Comparison of ENCODE assay signal across 1 fruit fly cellular context in genomic region chrX:13136939-13137697, dm6.
TF ChIP-seq lines count a peak whose summit lies in the region.

No protein-coding gene starts in this region.

TF ChIP-seq in whole organism, embryonic, 481 proteins besides CTCF, POLR2A, EP300 and RAD21 (continued from another document and continues in another):
- TF ChIP-seq HLHmδ (GFP tag; optimal IDR thresholded peaks at IDR 0.05; lab: Kevin White, UChicago) (no peak), B-H1 (GFP tag; IDR thresholded peaks at IDR 0.05; lab: Robert Waterston, UW) (peak; percentile 67), CG34422 (GFP tag; IDR thresholded peaks at IDR 0.05; lab: Robert Waterston, UW) (peak; percentile 68; the same call in 2 of the 3 replicates), CG17328 (GFP tag; IDR thresholded peaks at IDR 0.05; lab: Robert Waterston, UW) (peak; percentile 75), hb (GFP tag; IDR thresholded peaks at IDR 0.05; lab: Robert Waterston, UW; ENCODE audit: partially characterized antibody) (no peak), Dad (GFP tag; optimal IDR thresholded peaks at IDR 0.05; lab: Kevin White, UChicago) (no peak), CG8924 (tag; optimal IDR thresholded peaks at IDR 0.05; lab: Kevin White, UChicago) (peak; percentile 19), wor (GFP tag; IDR thresholded peaks at IDR 0.05; lab: Robert Waterston, UW) (peak; percentile 70), br (optimal IDR thresholded peaks at IDR 0.05; lab: Kevin White, UChicago) (no peak), sug (tag; optimal IDR thresholded peaks at IDR 0.05; lab: Kevin White, UChicago) (no peak), Xrp1 (GFP tag; IDR thresholded peaks at IDR 0.05; lab: Robert Waterston, UW) (peak; percentile 73), Hr39 (optimal IDR thresholded peaks at IDR 0.05; lab: Kevin White, UChicago) (no peak), gfzf (GFP tag; optimal IDR thresholded peaks at IDR 0.05; lab: Kevin White, UChicago) (no peak), fu2 (GFP tag; optimal IDR thresholded peaks at IDR 0.05; lab: Kevin White, UChicago) (no peak), CG1233 (GFP tag; optimal IDR thresholded peaks at IDR 0.05; lab: Kevin White, UChicago) (peak; percentile 49), D19B (GFP tag; optimal IDR thresholded peaks at IDR 0.05; lab: Kevin White, UChicago) (no peak), CG6254 (GFP tag; optimal IDR thresholded peaks at IDR 0.05; lab: Kevin White, UChicago) (no peak), dimm (GFP tag; IDR thresholded peaks at IDR 0.05; lab: Robert Waterston, UW) (peak; percentile 43; the same call in 1 of the 2 replicates), CG4424 (GFP tag; optimal IDR thresholded peaks at IDR 0.05; lab: Kevin White, UChicago) (peak; percentile 14), tap (tag; optimal IDR thresholded peaks at IDR 0.05; lab: Kevin White, UChicago) (no peak), Opbp (GFP tag; IDR thresholded peaks at IDR 0.05; lab: Robert Waterston, UW; ENCODE audit: partially characterized antibody) (no peak), oc (tag; optimal IDR thresholded peaks at IDR 0.05; lab: Kevin White, UChicago) (peak; percentile 67), kay (GFP tag; optimal IDR thresholded peaks at IDR 0.05; lab: Kevin White, UChicago) (no peak), insv (GFP tag; optimal IDR thresholded peaks at IDR 0.05; lab: Kevin White, UChicago) (no peak), CG3838 (GFP tag; optimal IDR thresholded peaks at IDR 0.05; lab: Kevin White, UChicago) (no peak), CG13775 (GFP tag; optimal IDR thresholded peaks at IDR 0.05; lab: Kevin White, UChicago) (no peak), dati (GFP tag; IDR thresholded peaks at IDR 0.05; lab: Robert Waterston, UW) (no peak), NK7.1 (GFP tag; optimal IDR thresholded peaks at IDR 0.05; lab: Kevin White, UChicago) (no peak), sob (GFP tag; IDR thresholded peaks at IDR 0.05; lab: Robert Waterston, UW) (peak; percentile 48; the same call in 1 of the 2 replicates), CG2678 (tag; optimal IDR thresholded peaks at IDR 0.05; lab: Kevin White, UChicago) (peak; percentile 72), Sin3A (optimal IDR thresholded peaks at IDR 0.05; lab: Kevin White, UChicago) (no peak), fru (optimal IDR thresholded peaks at IDR 0.05; lab: Kevin White, UChicago) (no peak), jing (GFP tag; optimal IDR thresholded peaks at IDR 0.05; lab: Kevin White, UChicago) (no peak), CG31224 (GFP tag; IDR thresholded peaks at IDR 0.05; lab: Robert Waterston, UW) (no peak), CG12299 (tag; optimal IDR thresholded peaks at IDR 0.05; lab: Kevin White, UChicago) (no peak), trh (GFP tag; optimal IDR thresholded peaks at IDR 0.05; lab: Kevin White, UChicago) (peak; percentile 18), HLH4C (GFP tag; IDR thresholded peaks at IDR 0.05; lab: Robert Waterston, UW; ENCODE audit: partially characterized antibody) (no peak), bcd (GFP tag; optimal IDR thresholded peaks at IDR 0.05; lab: Kevin White, UChicago) (peak; percentile 43), CG6689 (GFP tag; IDR thresholded peaks at IDR 0.05; lab: Robert Waterston, UW) (peak; percentile 70), seq (GFP tag; IDR thresholded peaks at IDR 0.05; lab: Robert Waterston, UW) (peak; percentile 67; the same call in 1 of the 2 replicates), CG11085 (GFP tag; IDR thresholded peaks at IDR 0.05; lab: Robert Waterston, UW) (no peak), CG17359 (tag; optimal IDR thresholded peaks at IDR 0.05; lab: Kevin White, UChicago) (peak; percentile 58), Dek (tag; optimal IDR thresholded peaks at IDR 0.05; lab: Kevin White, UChicago) (no peak), CG18476 (GFP tag; optimal IDR thresholded peaks at IDR 0.05; lab: Kevin White, UChicago) (no peak), CG7357 (GFP tag; IDR thresholded peaks at IDR 0.05; lab: Robert Waterston, UW) (0 out of 3 replicates have a peak, but pooled peaks have one; percentile 21), MESR4 (GFP tag; optimal IDR thresholded peaks at IDR 0.05; lab: Kevin White, UChicago) (no peak), CG17568 (GFP tag; optimal IDR thresholded peaks at IDR 0.05; lab: Kevin White, UChicago) (no peak), CG10654 (GFP tag; optimal IDR thresholded peaks at IDR 0.05; lab: Kevin White, UChicago) (no peak), E2f1 (GFP tag; IDR thresholded peaks at IDR 0.05; lab: Robert Waterston, UW) (peak; percentile 51; the same call in 1 of the 2 replicates), NfI (GFP tag; optimal IDR thresholded peaks at IDR 0.05; lab: Kevin White, UChicago) (no peak), run (tag; optimal IDR thresholded peaks at IDR 0.05; lab: Kevin White, UChicago) (no peak), CG33557 (GFP tag; optimal IDR thresholded peaks at IDR 0.05; lab: Kevin White, UChicago) (no peak), tgo (GFP tag; IDR thresholded peaks at IDR 0.05; lab: Robert Waterston, UW) (peak; percentile 68), Myb (GFP tag; optimal IDR thresholded peaks at IDR 0.05; lab: Kevin White, UChicago) (no peak), Mrtf (GFP tag; IDR thresholded peaks at IDR 0.05; lab: Robert Waterston, UW) (no peak), Nf-YB (GFP tag; optimal IDR thresholded peaks at IDR 0.05; lab: Kevin White, UChicago) (peak; percentile 38), fd64A (GFP tag; optimal IDR thresholded peaks at IDR 0.05; lab: Kevin White, UChicago) (no peak), CG12104 (GFP tag; optimal IDR thresholded peaks at IDR 0.05; lab: Kevin White, UChicago) (no peak), CG30020 (tag; optimal IDR thresholded peaks at IDR 0.05; lab: Kevin White, UChicago) (no peak), Hr78 (GFP tag; optimal IDR thresholded peaks at IDR 0.05; lab: Kevin White, UChicago) (peak in 1 of 2 experiments; percentile 62), pb (GFP tag; optimal IDR thresholded peaks at IDR 0.05; lab: Kevin White, UChicago) (no peak), CG1647 (GFP tag; optimal IDR thresholded peaks at IDR 0.05; lab: Kevin White, UChicago) (no peak), CG12071 (GFP tag; optimal IDR thresholded peaks at IDR 0.05; lab: Kevin White, UChicago) (no peak), gsb (GFP tag; IDR thresholded peaks at IDR 0.05; lab: Robert Waterston, UW) (no peak), CG4328 (GFP tag; optimal IDR thresholded peaks at IDR 0.05; lab: Kevin White, UChicago) (no peak), CG10147 (GFP tag; optimal IDR thresholded peaks at IDR 0.05; lab: Kevin White, UChicago) (no peak), CG12219 (GFP tag; optimal IDR thresholded peaks at IDR 0.05; lab: Kevin White, UChicago) (no peak), CG17802 (tag; optimal IDR thresholded peaks at IDR 0.05; lab: Kevin White, UChicago) (no peak), sc (optimal IDR thresholded peaks at IDR 0.05; lab: Kevin White, UChicago) (no peak), sc (GFP tag; optimal IDR thresholded peaks at IDR 0.05; lab: Kevin White, UChicago) (no peak), CG10979 (tag; optimal IDR thresholded peaks at IDR 0.05; lab: Kevin White, UChicago) (peak; percentile 62), pzg (GFP tag; optimal IDR thresholded peaks at IDR 0.05; lab: Kevin White, UChicago) (no peak), CG30403 (GFP tag; optimal IDR thresholded peaks at IDR 0.05; lab: Kevin White, UChicago) (peak; percentile 31), ro (GFP tag; IDR thresholded peaks at IDR 0.05; lab: Robert Waterston, UW) (0 out of 2 replicates have a peak, but pooled peaks have one; percentile 7), corto (GFP tag; optimal IDR thresholded peaks at IDR 0.05; lab: Kevin White, UChicago) (peak; percentile 54), Poxn (GFP tag; IDR thresholded peaks at IDR 0.05; lab: Robert Waterston, UW) (no peak), sisA (GFP tag; IDR thresholded peaks at IDR 0.05; lab: Robert Waterston, UW) (peak; percentile 79), h (optimal IDR thresholded peaks at IDR 0.05; lab: Kevin White, UChicago) (no peak), cad (GFP tag; optimal IDR thresholded peaks at IDR 0.05; lab: Kevin White, UChicago) (no peak), sr (GFP tag; IDR thresholded peaks at IDR 0.05; lab: Robert Waterston, UW) (0 out of 3 replicates have a peak, but pooled peaks have one; percentile 42), Antp (GFP tag; optimal IDR thresholded peaks at IDR 0.05; lab: Kevin White, UChicago) (no peak), ash1 (GFP tag; optimal IDR thresholded peaks at IDR 0.05; lab: Kevin White, UChicago) (no peak), sna (GFP tag; IDR thresholded peaks at IDR 0.05; lab: Robert Waterston, UW; ENCODE audit: partially characterized antibody) (no peak), ap (GFP tag; IDR thresholded peaks at IDR 0.05; lab: Robert Waterston, UW) (peak; percentile 58), BtbVII (GFP tag; optimal IDR thresholded peaks at IDR 0.05; lab: Kevin White, UChicago) (peak; percentile 13), YL-1 (GFP tag; optimal IDR thresholded peaks at IDR 0.05; lab: Kevin White, UChicago) (no peak), CG10565 (GFP tag; optimal IDR thresholded peaks at IDR 0.05; lab: Kevin White, UChicago) (no peak), CG9215 (GFP tag; IDR thresholded peaks at IDR 0.05; lab: Robert Waterston, UW) (no peak), Med (GFP tag; lab: Kevin White, UChicago) (peak; percentile 90), pan (optimal IDR thresholded peaks at IDR 0.05; lab: Kevin White, UChicago) (no peak), pan (GFP tag; optimal IDR thresholded peaks at IDR 0.05 in 1 of 2, IDR thresholded peaks at IDR 0.05 in 1 of 2) (peak in 1 of 2 experiments; percentile 81), Gug (GFP tag; IDR thresholded peaks at IDR 0.05; lab: Robert Waterston, UW) (peak; percentile 39; the same call in 1 of the 4 replicates), ham (GFP tag; IDR thresholded peaks at IDR 0.05; lab: Robert Waterston, UW) (no peak), CG34224 (GFP tag; IDR thresholded peaks at IDR 0.05; lab: Robert Waterston, UW; ENCODE audit: partially characterized antibody) (no peak), dm (GFP tag; optimal IDR thresholded peaks at IDR 0.05; lab: Kevin White, UChicago) (no peak), tll (GFP tag; optimal IDR thresholded peaks at IDR 0.05; lab: Kevin White, UChicago) (no peak), CG9437 (GFP tag; optimal IDR thresholded peaks at IDR 0.05; lab: Kevin White, UChicago) (no peak), Fer3 (tag; optimal IDR thresholded peaks at IDR 0.05; lab: Kevin White, UChicago) (no peak), Jarid2 (GFP tag; optimal IDR thresholded peaks at IDR 0.05; lab: Kevin White, UChicago) (no peak), TFAM (GFP tag; optimal IDR thresholded peaks at IDR 0.05; lab: Kevin White, UChicago) (no peak), abd-A (tag; optimal IDR thresholded peaks at IDR 0.05; lab: Kevin White, UChicago) (peak; percentile 49), PHDP (tag; optimal IDR thresholded peaks at IDR 0.05; lab: Kevin White, UChicago) (peak; percentile 42), Elba2 (GFP tag; optimal IDR thresholded peaks at IDR 0.05; lab: Kevin White, UChicago) (no peak), kah (GFP tag; optimal IDR thresholded peaks at IDR 0.05; lab: Kevin White, UChicago) (no peak), Blimp-1 (GFP tag; optimal IDR thresholded peaks at IDR 0.05; lab: Kevin White, UChicago) (peak; percentile 98), ci (GFP tag; IDR thresholded peaks at IDR 0.05; lab: Robert Waterston, UW) (peak; percentile 96), Scr (GFP tag; IDR thresholded peaks at IDR 0.05; lab: Robert Waterston, UW; ENCODE audit: partially characterized antibody) (no peak), CG8359 (GFP tag; optimal IDR thresholded peaks at IDR 0.05; lab: Kevin White, UChicago; ENCODE audit: borderline replicate concordance) (no peak), Camta (GFP tag; optimal IDR thresholded peaks at IDR 0.05; lab: Kevin White, UChicago) (no peak), psq (GFP tag; optimal IDR thresholded peaks at IDR 0.05; lab: Kevin White, UChicago) (no peak), CG13624 (GFP tag; optimal IDR thresholded peaks at IDR 0.05; lab: Kevin White, UChicago) (no peak), Atf6 (GFP tag; IDR thresholded peaks at IDR 0.05; lab: Robert Waterston, UW) (no peak), CG10543 (GFP tag; optimal IDR thresholded peaks at IDR 0.05; lab: Kevin White, UChicago) (no peak), CG1529 (GFP tag; optimal IDR thresholded peaks at IDR 0.05; lab: Kevin White, UChicago) (peak; percentile 16), pho (GFP tag; optimal IDR thresholded peaks at IDR 0.05; lab: Kevin White, UChicago) (no peak), tup (GFP tag; optimal IDR thresholded peaks at IDR 0.05; lab: Kevin White, UChicago) (no peak), zen2 (GFP tag; IDR thresholded peaks at IDR 0.05; lab: Robert Waterston, UW; ENCODE audit: partially characterized antibody) (no peak), CG18011 (GFP tag; optimal IDR thresholded peaks at IDR 0.05; lab: Kevin White, UChicago) (no peak), Ada2b (GFP tag; IDR thresholded peaks at IDR 0.05; lab: Robert Waterston, UW) (no peak), CG1024 (GFP tag; IDR thresholded peaks at IDR 0.05; lab: Robert Waterston, UW) (peak; percentile 40), stwl (tag; optimal IDR thresholded peaks at IDR 0.05; lab: Kevin White, UChicago) (no peak), D (optimal IDR thresholded peaks at IDR 0.05; lab: Kevin White, UChicago) (no peak), D (GFP tag; optimal IDR thresholded peaks at IDR 0.05; lab: Kevin White, UChicago) (peak; percentile 38), mam (GFP tag; optimal IDR thresholded peaks at IDR 0.05; lab: Kevin White, UChicago) (no peak), CG15601 (tag; optimal IDR thresholded peaks at IDR 0.05; lab: Kevin White, UChicago) (peak; percentile 50), ems (GFP tag; optimal IDR thresholded peaks at IDR 0.05; lab: Kevin White, UChicago) (peak; percentile 34), Six4 (GFP tag; optimal IDR thresholded peaks at IDR 0.05; lab: Kevin White, UChicago) (no peak), shn (GFP tag; optimal IDR thresholded peaks at IDR 0.05; lab: Kevin White, UChicago) (no peak), p53 (GFP tag; optimal IDR thresholded peaks at IDR 0.05; lab: Kevin White, UChicago) (no peak), ind (GFP tag; optimal IDR thresholded peaks at IDR 0.05; lab: Kevin White, UChicago) (no peak), ttk (GFP tag; IDR thresholded peaks at IDR 0.05; lab: Robert Waterston, UW) (peak; percentile 66; the same call in 1 of the 2 replicates), CG6813 (GFP tag; optimal IDR thresholded peaks at IDR 0.05; lab: Kevin White, UChicago) (peak; percentile 9), NFAT (GFP tag; IDR thresholded peaks at IDR 0.05; lab: Robert Waterston, UW) (no peak), al (GFP tag; IDR thresholded peaks at IDR 0.05; lab: Robert Waterston, UW) (no peak), CG17612 (GFP tag; IDR thresholded peaks at IDR 0.05; lab: Robert Waterston, UW) (no peak), CG8765 (GFP tag; IDR thresholded peaks at IDR 0.05; lab: Robert Waterston, UW) (no peak), CG1832 (GFP tag; optimal IDR thresholded peaks at IDR 0.05; lab: Kevin White, UChicago) (no peak)
